Worm (Caenorhabditis elegans): Measurements from ENCODE around the gene skr-19.

skr-19 gene

ce11 chrX:13217940-13218339, 6.6 kb downstream of the skr-19 start:
- TF ChIP-seq tbx-7 (tag; optimal IDR thresholded peaks at IDR 0.05) = no peak
- TF ChIP-seq ceh-2 (tag; optimal IDR thresholded peaks at IDR 0.05) = no peak
- TF ChIP-seq pros-1 (tag; optimal IDR thresholded peaks at IDR 0.05) = no peak
- TF ChIP-seq ceh-9 (tag; optimal IDR thresholded peaks at IDR 0.05) = no peak
- no peak for TF ChIP-seq fkh-10 (GFP tag; optimal IDR thresholded peaks at IDR 0.05)
- TF ChIP-seq zip-5 (tag; optimal IDR thresholded peaks at IDR 0.05) = no peak
- TF ChIP-seq ceh-14 (tag; optimal IDR thresholded peaks at IDR 0.05) = no peak
- no peak for TF ChIP-seq ceh-34 (tag; optimal IDR thresholded peaks at IDR 0.05)
- TF ChIP-seq ceh-22 (tag; optimal IDR thresholded peaks at IDR 0.05) = no peak

ce11 chrX:13216802-13217201, 7.7 kb downstream of the skr-19 start, which contains the start of gene R12H7.4:
TSS of gene R12H7.4 (plus strand) at chrX:13217102.
- no peak for TF ChIP-seq pat-9 (tag; optimal IDR thresholded peaks at IDR 0.05)
- TF ChIP-seq eyg-1 (tag; optimal IDR thresholded peaks at IDR 0.05) = no peak
- TF ChIP-seq fkh-10 (GFP tag; optimal IDR thresholded peaks at IDR 0.05) = no peak
- TF ChIP-seq K02D7.2 (tag; optimal IDR thresholded peaks at IDR 0.05) = no peak
- TF ChIP-seq pha-2 (tag; optimal IDR thresholded peaks at IDR 0.05) = no peak
- no peak for TF ChIP-seq rnt-1 (tag; optimal IDR thresholded peaks at IDR 0.05)
- no peak for TF ChIP-seq lim-6 (tag; optimal IDR thresholded peaks at IDR 0.05)
- no peak for TF ChIP-seq sox-4 (tag; optimal IDR thresholded peaks at IDR 0.05)
- TF ChIP-seq ceh-9 (tag; optimal IDR thresholded peaks at IDR 0.05) = no peak
- no peak for TF ChIP-seq pqm-1 (tag; optimal IDR thresholded peaks at IDR 0.05)

ce11 chrX:13212528-13212927, 12.0 kb downstream of the skr-19 start:
- no peak for TF ChIP-seq ttx-3 (tag; optimal IDR thresholded peaks at IDR 0.05)
- no peak for TF ChIP-seq ets-4 (tag; optimal IDR thresholded peaks at IDR 0.05)
- no peak for TF ChIP-seq syd-9 (tag; optimal IDR thresholded peaks at IDR 0.05)
- no peak for TF ChIP-seq pat-9 (tag; optimal IDR thresholded peaks at IDR 0.05)
- no peak for TF ChIP-seq T23F11.4 (GFP tag; optimal IDR thresholded peaks at IDR 0.05)
- no peak for TF ChIP-seq pqm-1 (tag; optimal IDR thresholded peaks at IDR 0.05)
- no peak for TF ChIP-seq nhr-232 (tag; optimal IDR thresholded peaks at IDR 0.05)
- TF ChIP-seq ceh-19 (GFP tag; optimal IDR thresholded peaks at IDR 0.05) = no peak
- no peak for TF ChIP-seq zip-5 (tag; optimal IDR thresholded peaks at IDR 0.05)
- TF ChIP-seq che-1 (tag; optimal IDR thresholded peaks at IDR 0.05) = no peak
- TF ChIP-seq pha-2 (tag; optimal IDR thresholded peaks at IDR 0.05) = no peak

- peak; percentile 60 for TF ChIP-seq ceh-31 (tag; optimal IDR thresholded peaks at IDR 0.05)
- TF ChIP-seq ceh-18 (tag; optimal IDR thresholded peaks at IDR 0.05) = peak; percentile 67
- no peak for TF ChIP-seq hlh-13 (GFP tag; optimal IDR thresholded peaks at IDR 0.05)
- TF ChIP-seq odd-2 (tag; optimal IDR thresholded peaks at IDR 0.05) = no peak
- TF ChIP-seq unc-42 (tag; optimal IDR thresholded peaks at IDR 0.05) = peak; percentile 78
- TF ChIP-seq ceh-2 (tag; optimal IDR thresholded peaks at IDR 0.05) = no peak
- TF ChIP-seq fax-1 (tag; optimal IDR thresholded peaks at IDR 0.05) = no peak
- TF ChIP-seq tbx-2 (tag; optimal IDR thresholded peaks at IDR 0.05) = peak; percentile 42
- TF ChIP-seq ceh-14 (tag; optimal IDR thresholded peaks at IDR 0.05) = peak; percentile 27
- no peak for TF ChIP-seq tbx-7 (tag; optimal IDR thresholded peaks at IDR 0.05)
These were observed 14.0 kb downstream of the skr-19 start for ce11 chrX:13210478-13210877.

ce11 chrX:13209026-13209425, 15.5 kb downstream of the skr-19 start:
- TF ChIP-seq ceh-9 (tag; optimal IDR thresholded peaks at IDR 0.05) (no peak), unc-42 (tag; optimal IDR thresholded peaks at IDR 0.05) (peak; percentile 2), hlh-8 (tag; optimal IDR thresholded peaks at IDR 0.05) (no peak), ceh-19 (GFP tag; optimal IDR thresholded peaks at IDR 0.05) (no peak), nfya-1 (tag; optimal IDR thresholded peaks at IDR 0.05) (peak; percentile 22), ahr-1 (tag; optimal IDR thresholded peaks at IDR 0.05) (no peak), tbx-7 (tag; optimal IDR thresholded peaks at IDR 0.05) (no peak), ets-4 (tag; optimal IDR thresholded peaks at IDR 0.05) (no peak), ceh-34 (tag; optimal IDR thresholded peaks at IDR 0.05) (no peak), gmeb-2 (tag; optimal IDR thresholded peaks at IDR 0.05) (no peak), lin-11 (tag; optimal IDR thresholded peaks at IDR 0.05) (no peak), ref-2 (tag; optimal IDR thresholded peaks at IDR 0.05) (no peak), hlh-13 (GFP tag; optimal IDR thresholded peaks at IDR 0.05) (no peak), T23F11.4 (GFP tag; optimal IDR thresholded peaks at IDR 0.05) (no peak)

Measured in whole organism, late embryonic.